Fruit fly (Drosophila melanogaster) whole organism, pupa: ENCODE results near the gene CG42329.

Experiments used
- CG10348 ChIP-seq: fragments of 200-800 bp; sonication (Bioruptor generic); IDR thresholded peaks from 2 replicates; pipeline ENCODE4 v1.3.6; 2022; ENCODE audit warnings: missing biosample characterization, missing genetic modification characterization
- CG12605 ChIP-seq: fragments of 200-800 bp; sonication (Bioruptor generic); IDR thresholded peaks from 2 replicates; pipeline ENCODE4 v1.3.6; 2022; ENCODE audit warnings: missing biosample characterization, missing genetic modification characterization
- CG13204 ChIP-seq: fragments of 200-800 bp; sonication (Bioruptor generic); optimal IDR thresholded peaks from 2 replicates; lab custom pipeline; 2018; ENCODE audit warnings: missing biosample characterization, mild to moderate bottlenecking, missing genetic modification characterization, moderate library complexity
- CG14655 ChIP-seq: fragments of 200-800 bp; sonication (Bioruptor generic); optimal IDR thresholded peaks from 3 replicates; lab custom pipeline; 2017; ENCODE audit warnings: mild to moderate bottlenecking, missing biosample characterization, missing genetic modification reagents, missing genetic modification characterization
- CG15710 ChIP-seq: fragments of 200-800 bp; sonication (Bioruptor generic); optimal IDR thresholded peaks from 2 replicates; lab custom pipeline; 2018; ENCODE audit warnings: missing biosample characterization, mild to moderate bottlenecking, missing genetic modification characterization, moderate library complexity
- CG17806 ChIP-seq: fragments of 200-800 bp; sonication (Bioruptor generic); optimal IDR thresholded peaks from 2 replicates; lab custom pipeline; 2018; ENCODE audit warnings: missing biosample characterization, mild to moderate bottlenecking, missing genetic modification characterization, moderate library complexity
- CG32121 ChIP-seq: fragments of 200-800 bp; sonication (Bioruptor generic); IDR thresholded peaks from 2 replicates; pipeline ENCODE4 v1.3.6; 2022; ENCODE audit warnings: missing biosample characterization, missing genetic modification characterization
- CG34367 ChIP-seq: fragments of 200-800 bp; sonication (Bioruptor generic); optimal IDR thresholded peaks from 2 replicates; lab custom pipeline; 2018; ENCODE audit warnings: missing biosample characterization, mild to moderate bottlenecking, missing genetic modification characterization
- CG4496 ChIP-seq: fragments of 200-800 bp; sonication (Bioruptor generic); IDR thresholded peaks from 3 replicates; pipeline ENCODE4 v1.3.6; 2022; ENCODE audit warnings: missing biosample characterization, missing genetic modification characterization
- CG8159 ChIP-seq: fragments of 200-800 bp; sonication (Bioruptor generic); optimal IDR thresholded peaks from 3 replicates; lab custom pipeline; 2018; ENCODE audit warnings: missing biosample characterization, mild to moderate bottlenecking, missing genetic modification characterization, moderate library complexity
- CG8301 ChIP-seq: fragments of 200-800 bp; sonication (Bioruptor generic); optimal IDR thresholded peaks from 2 replicates; lab custom pipeline; 2018; ENCODE audit warnings: missing biosample characterization, mild to moderate bottlenecking, missing genetic modification characterization
- CG9948 ChIP-seq: fragments of 200-800 bp; sonication (Bioruptor generic); optimal IDR thresholded peaks from 2 replicates; lab custom pipeline; 2018; ENCODE audit warnings: missing biosample characterization, mild to moderate bottlenecking, missing genetic modification characterization, moderate library complexity
- D1 ChIP-seq: fragments of 200-800 bp; sonication (Bioruptor generic); optimal IDR thresholded peaks from 2 replicates; lab custom pipeline; 2018; ENCODE audit warnings: missing biosample characterization, mild to moderate bottlenecking, missing genetic modification characterization, moderate library complexity
- EcR ChIP-seq: fragments of 200-800 bp; sonication (Bioruptor generic); optimal IDR thresholded peaks from 3 replicates; lab custom pipeline; 2019; ENCODE audit warnings: missing biosample characterization, missing genetic modification characterization, mild to moderate bottlenecking, moderate library complexity, missing genetic modification reagents
- Ets98B ChIP-seq: fragments of 200-800 bp; sonication (Bioruptor generic); IDR thresholded peaks from 2 replicates; pipeline ENCODE4 v1.3.6; 2022; ENCODE audit warnings: missing biosample characterization, missing genetic modification characterization
- Pif1A ChIP-seq: fragments of 200-800 bp; sonication (Bioruptor generic); optimal IDR thresholded peaks from 3 replicates; lab custom pipeline; 2016; ENCODE audit warnings: missing biosample characterization, missing genetic modification characterization
- Pif1B ChIP-seq: fragments of 200-800 bp; sonication (Bioruptor generic); optimal IDR thresholded peaks from 3 replicates; lab custom pipeline; 2016; ENCODE audit warnings: missing biosample characterization, missing genetic modification characterization
- Snoo ChIP-seq: fragments of 200-800 bp; sonication (Bioruptor generic); optimal IDR thresholded peaks from 3 replicates; lab custom pipeline; 2017; ENCODE audit warnings: missing biosample characterization, mild to moderate bottlenecking, missing genetic modification characterization, inconsistent platforms
- fd96Ca ChIP-seq: fragments of 200-800 bp; sonication (Bioruptor generic); IDR thresholded peaks from 3 replicates; pipeline ENCODE4 v1.3.6; 2022; ENCODE audit warnings: missing biosample characterization, missing genetic modification characterization
- gl ChIP-seq: fragments of 200-800 bp; sonication (Bioruptor generic); optimal IDR thresholded peaks from 2 replicates; lab custom pipeline; 2018; ENCODE audit warnings: missing biosample characterization, mild to moderate bottlenecking, missing genetic modification characterization
- rn ChIP-seq: fragments of 200-800 bp; sonication (Bioruptor generic); IDR thresholded peaks from 2 replicates; pipeline ENCODE4 v1.3.6; 2022; ENCODE audit warnings: missing biosample characterization, missing genetic modification characterization

The CG42329 gene

dm6 chr2L:1218475-1218874 lies 618 bp upstream of the CG42329 start:
- TF ChIP-seq Snoo (no peak), CG8159 (tag; lab: Kevin White, UChicago) (no peak), D1 (tag; lab: Kevin White, UChicago) (no peak), CG34367 (no peak), CG12605 (GFP tag; lab: Robert Waterston, UW) (no peak), Ets98B (GFP tag; lab: Robert Waterston, UW) (no peak), CG9948 (no peak), CG13204 (GFP tag; lab: Kevin White, UChicago) (no peak), CG10348 (no peak), EcR (no peak), CG17806 (tag; lab: Kevin White, UChicago) (no peak), gl (tag; lab: Kevin White, UChicago) (no peak), CG4496 (no peak), CG32121 (GFP tag; lab: Robert Waterston, UW) (no peak), rn (GFP tag; lab: Robert Waterston, UW) (no peak), CG15710 (tag; lab: Kevin White, UChicago) (no peak), Pif1B (GFP tag; lab: Kevin White, UChicago) (no peak)
- TF ChIP-seq, all 21 proteins: peak for 0

dm6 chr2L:1230691-1231090 lies 11.6 kb downstream of the CG42329 start:
- no peak for TF ChIP-seq fd96Ca
- TF ChIP-seq Snoo: no peak
- TF ChIP-seq CG14655 (GFP tag; lab: Kevin White, UChicago): no peak
- TF ChIP-seq CG9948: no peak
- no peak for TF ChIP-seq CG13204 (GFP tag; lab: Kevin White, UChicago)
- TF ChIP-seq CG8301 (tag; lab: Kevin White, UChicago): no peak
- no peak for TF ChIP-seq Ets98B (GFP tag; lab: Robert Waterston, UW)
- no peak for TF ChIP-seq CG32121 (GFP tag; lab: Robert Waterston, UW)
- no peak for TF ChIP-seq CG4496
- no peak for TF ChIP-seq gl (tag; lab: Kevin White, UChicago)
- TF ChIP-seq Pif1A (GFP tag; lab: Kevin White, UChicago): no peak
- no peak for TF ChIP-seq CG15710 (tag; lab: Kevin White, UChicago)
- TF ChIP-seq D1 (tag; lab: Kevin White, UChicago): no peak
- no peak for TF ChIP-seq CG12605 (GFP tag; lab: Robert Waterston, UW)
- no peak for TF ChIP-seq EcR
- no peak for TF ChIP-seq CG8159 (tag; lab: Kevin White, UChicago)
- no peak for TF ChIP-seq CG17806 (tag; lab: Kevin White, UChicago)
- TF ChIP-seq CG34367: no peak
- no peak for TF ChIP-seq CG10348

dm6 chr2L:1239736-1240135 lies 20.6 kb downstream of the CG42329 start, which contains the start of gene CG5397:
CG5397 (plus strand) TSS chr2L:1240036.
- TF ChIP-seq CG8301 (tag; lab: Kevin White, UChicago) (no peak), Pif1A (GFP tag; lab: Kevin White, UChicago) (no peak), CG10348 (no peak), EcR (no peak), CG32121 (GFP tag; lab: Robert Waterston, UW) (no peak), CG4496 (no peak), CG9948 (no peak), Pif1B (GFP tag; lab: Kevin White, UChicago) (no peak), D1 (tag; lab: Kevin White, UChicago) (no peak)

- TF ChIP-seq CG13204 (GFP tag; lab: Kevin White, UChicago): no peak
- no peak for TF ChIP-seq Ets98B (GFP tag; lab: Robert Waterston, UW)
These were observed 34.1 kb downstream of the CG42329 start for dm6 chr2L:1253235-1253634.

dm6 chr2L:1256039-1256438 lies 36.9 kb downstream of the CG42329 start, which contains the start of gene robo3:
robo3 (plus strand) TSS chr2L:1256417.
- TF ChIP-seq CG10348: no peak
- TF ChIP-seq CG14655 (GFP tag; lab: Kevin White, UChicago): no peak

- TF ChIP-seq D1 (tag; lab: Kevin White, UChicago) (no peak), CG4496 (no peak), Ets98B (GFP tag; lab: Robert Waterston, UW) (no peak), CG10348 (no peak), Snoo (no peak), CG8159 (tag; lab: Kevin White, UChicago) (no peak), CG14655 (GFP tag; lab: Kevin White, UChicago) (no peak), CG32121 (GFP tag; lab: Robert Waterston, UW) (no peak), Pif1A (GFP tag; lab: Kevin White, UChicago) (no peak), CG8301 (tag; lab: Kevin White, UChicago) (no peak), CG9948 (no peak), rn (GFP tag; lab: Robert Waterston, UW) (no peak), CG12605 (GFP tag; lab: Robert Waterston, UW) (no peak), CG17806 (tag; lab: Kevin White, UChicago) (no peak), CG34367 (no peak), fd96Ca (no peak), EcR (no peak)
- TF ChIP-seq, all 21 proteins: peak for 0
These were observed 43.6 kb downstream of the CG42329 start for dm6 chr2L:1262684-1263083.
